Worm (Caenorhabditis elegans) whole organism, L4 larva: Measurements from ENCODE around the gene F35C5.1.

Source experiments
- F26F4.8 ChIP-seq: fragments of 200-800 bp; sonication (Bioruptor generic); conservative IDR thresholded peaks from 2 replicates; pipeline ENCODE4 v1.3.6; 2022; ENCODE audit warnings: missing genetic modification characterization, missing compliant biosample characterization
- T26A8.4 ChIP-seq: fragments of 200-800 bp; sonication (Bioruptor generic); IDR thresholded peaks from 2 replicates; pipeline ENCODE4 v1.3.6; 2022; ENCODE audit warnings: missing genetic modification characterization, missing compliant biosample characterization
- Y5F2A.4 ChIP-seq: fragments of 200-800 bp; sonication (Bioruptor generic); optimal IDR thresholded peaks from 2 replicates; lab custom pipeline; 2018; ENCODE audit warnings: mild to moderate bottlenecking, missing genetic modification characterization, missing compliant biosample characterization
- aha-1 ChIP-seq: fragments of 150-350 bp; peaks from one replicate; lab custom pipeline; 2014; ENCODE audit warnings: missing biosample characterization, missing genetic modification characterization
- aly-2 ChIP-seq: sonication (generic microtip); optimal IDR thresholded peaks from 2 replicates; lab custom pipeline; 2018; ENCODE audit warnings: missing biosample characterization, missing genetic modification characterization
- arid-1 ChIP-seq: fragments of 200-800 bp; sonication (Bioruptor generic); conservative IDR thresholded peaks from 2 replicates; pipeline ENCODE4 v1.3.6; 2022; ENCODE audit warnings: missing genetic modification reagents, missing genetic modification characterization, missing compliant biosample characterization
- attf-4 ChIP-seq: sonication (generic microtip); optimal IDR thresholded peaks from 3 replicates; lab custom pipeline; 2017; ENCODE audit warnings: missing biosample characterization, missing genetic modification characterization
- ceh-20 ChIP-seq: fragments of 200-800 bp; sonication (Bioruptor generic); IDR thresholded peaks from 2 replicates; pipeline ENCODE4 v1.3.6; 2022; ENCODE audit warnings: missing genetic modification reagents, missing genetic modification characterization, missing compliant biosample characterization
- ctbp-1 ChIP-seq: fragments of 200-800 bp; sonication (Bioruptor generic); IDR thresholded peaks from 2 replicates; pipeline ENCODE4 v1.3.6; 2022; ENCODE audit warnings: missing genetic modification reagents, missing genetic modification characterization, missing compliant biosample characterization
- daf-12 ChIP-seq: fragments of 150-350 bp; optimal IDR thresholded peaks from 2 replicates; lab custom pipeline; 2014; ENCODE audit warnings: missing biosample characterization, missing genetic modification reagents, missing genetic modification characterization
- daf-16 ChIP-seq, 3 experiments: sonication (generic microtip); optimal IDR thresholded peaks; 2 replicates each; lab custom pipeline; 2016 to 2017; ENCODE audit warnings: missing genetic modification characterization in 3 of 3, missing genetic modification reagents in 3 of 3, mild to moderate bottlenecking in 2 of 3, missing compliant biosample characterization in 2 of 3, missing biosample characterization in 1 of 3, moderate library complexity in 1 of 3
- daf-19 ChIP-seq: fragments of 200-800 bp; sonication (Bioruptor generic); conservative IDR thresholded peaks from 2 replicates; pipeline ENCODE4 v1.3.6; 2022; ENCODE audit warnings: missing genetic modification characterization, missing compliant biosample characterization
- dmd-6 ChIP-seq: fragments of 200-800 bp; sonication (Bioruptor generic); IDR thresholded peaks from 2 replicates; pipeline ENCODE4 v1.3.6; 2022; ENCODE audit warnings: missing genetic modification reagents, missing genetic modification characterization, missing compliant biosample characterization
- dmd-8 ChIP-seq: fragments of 200-800 bp; sonication (Bioruptor generic); IDR thresholded peaks from 2 replicates; pipeline ENCODE4 v1.3.6; 2022; ENCODE audit warnings: missing genetic modification characterization, missing compliant biosample characterization
- duxl-1 ChIP-seq: sonication (generic microtip); optimal IDR thresholded peaks from 2 replicates; lab custom pipeline; 2016; ENCODE audit warnings: mild to moderate bottlenecking, missing genetic modification characterization, moderate library complexity, missing compliant biosample characterization; ENCODE audit not compliant: poor library complexity
- dve-1 ChIP-seq: sonication (generic microtip); optimal IDR thresholded peaks from 2 replicates; lab custom pipeline; 2017; ENCODE audit warnings: antibody characterized with exemption, mild to moderate bottlenecking, missing genetic modification characterization, missing compliant biosample characterization; ENCODE audit not compliant: insufficient read depth
- fkh-10 ChIP-seq: fragments of 150-350 bp; optimal IDR thresholded peaks from 2 replicates; lab custom pipeline; 2014; ENCODE audit warnings: missing biosample characterization, missing genetic modification reagents, missing genetic modification characterization
- fos-1 ChIP-seq: fragments of 150-350 bp; optimal IDR thresholded peaks from 2 replicates; lab custom pipeline; 2014; ENCODE audit warnings: missing biosample characterization, missing genetic modification characterization
- hlh-11 ChIP-seq: fragments of 200-800 bp; sonication (Bioruptor generic); optimal IDR thresholded peaks from 2 replicates; lab custom pipeline; 2018; ENCODE audit warnings: mild to moderate bottlenecking, missing genetic modification characterization, missing compliant biosample characterization
- hmg-1.1 ChIP-seq: fragments of 200-800 bp; sonication (Bioruptor generic); IDR thresholded peaks from 2 replicates; pipeline ENCODE4 v1.3.6; 2022; ENCODE audit warnings: missing genetic modification reagents, missing genetic modification characterization, missing compliant biosample characterization
- jun-1 ChIP-seq: fragments of 150-350 bp; optimal IDR thresholded peaks from 2 replicates; lab custom pipeline; 2014; ENCODE audit warnings: missing biosample characterization, missing genetic modification reagents, missing genetic modification characterization
- lin-13 ChIP-seq: fragments of 150-350 bp; optimal IDR thresholded peaks from 2 replicates; lab custom pipeline; 2014; ENCODE audit warnings: missing biosample characterization, missing genetic modification reagents, missing genetic modification characterization
- lin-38 ChIP-seq: fragments of 200-800 bp; sonication (Bioruptor generic); IDR thresholded peaks from 2 replicates; pipeline ENCODE4 v1.3.6; 2022; ENCODE audit warnings: missing genetic modification reagents, missing genetic modification characterization, missing compliant biosample characterization
- lsy-2 ChIP-seq, 2 experiments: fragments of 150-350 bp in 1 of 2; sonication (generic microtip) in 1 of 2; optimal IDR thresholded peaks; 2 replicates each; lab custom pipeline; 2014 to 2017; ENCODE audit warnings: missing biosample characterization in 2 of 2, missing genetic modification characterization in 2 of 2
- mes-2 ChIP-seq: sonication (generic microtip); optimal IDR thresholded peaks from 2 replicates; lab custom pipeline; 2016; ENCODE audit warnings: missing genotype, mild to moderate bottlenecking, missing genetic modification characterization, missing compliant biosample characterization; ENCODE audit not compliant: poor library complexity, severe bottlenecking
- mxl-3 ChIP-seq: fragments of 200-800 bp; sonication (Bioruptor generic); optimal IDR thresholded peaks from 2 replicates; lab custom pipeline; 2018; ENCODE audit warnings: mild to moderate bottlenecking, missing genetic modification characterization, missing compliant biosample characterization
- nhr-10 ChIP-seq: fragments of 150-350 bp; optimal IDR thresholded peaks from 2 replicates; lab custom pipeline; 2014; ENCODE audit warnings: missing biosample characterization, missing genetic modification characterization
- nhr-111 ChIP-seq: fragments of 200-800 bp; sonication (Bioruptor generic); optimal IDR thresholded peaks from 2 replicates; lab custom pipeline; 2018; ENCODE audit warnings: mild to moderate bottlenecking, missing genetic modification characterization, missing compliant biosample characterization
- nhr-237 ChIP-seq: sonication (generic microtip); optimal IDR thresholded peaks from 2 replicates; lab custom pipeline; 2017; ENCODE audit warnings: missing biosample characterization, missing genetic modification characterization
- nhr-28 ChIP-seq: fragments of 150-350 bp; optimal IDR thresholded peaks from 2 replicates; lab custom pipeline; 2014; ENCODE audit warnings: missing biosample characterization, missing genetic modification characterization
- nhr-41 ChIP-seq: fragments of 200-800 bp; sonication (Bioruptor generic); IDR thresholded peaks from 2 replicates; pipeline ENCODE4 v1.3.6; 2022; ENCODE audit warnings: missing genetic modification reagents, missing genetic modification characterization, missing compliant biosample characterization
- nhr-42 ChIP-seq: fragments of 200-800 bp; sonication (Bioruptor generic); IDR thresholded peaks from 2 replicates; pipeline ENCODE4 v1.3.6; 2022; ENCODE audit warnings: missing genetic modification characterization, missing compliant biosample characterization
- nhr-48 ChIP-seq: sonication (generic microtip); optimal IDR thresholded peaks from 2 replicates; lab custom pipeline; 2016; ENCODE audit warnings: mild to moderate bottlenecking, missing genetic modification characterization, missing compliant biosample characterization
- nhr-6 ChIP-seq: fragments of 150-350 bp; optimal IDR thresholded peaks from 2 replicates; lab custom pipeline; 2014; ENCODE audit warnings: missing biosample characterization, missing genetic modification characterization
- nhr-76 ChIP-seq: fragments of 150-350 bp; optimal IDR thresholded peaks from 2 replicates; lab custom pipeline; 2014; ENCODE audit warnings: missing biosample characterization, missing genetic modification characterization
- pha-4 ChIP-seq, 2 experiments: fragments of 150-350 bp in 1 of 2; fragments of 200-800 bp in 1 of 2; sonication (Bioruptor generic) in 1 of 2; IDR thresholded peaks in 1 of 2; optimal IDR thresholded peaks in 1 of 2; 2 replicates each; pipeline versions ENCODE4 v1.3.6 to Lab custom; 2014 to 2022; ENCODE audit warnings: missing genetic modification characterization in 2 of 2, missing genetic modification reagents in 2 of 2, missing biosample characterization in 1 of 2, missing compliant biosample characterization in 1 of 2
- php-3 ChIP-seq: fragments of 200-800 bp; sonication (Bioruptor generic); IDR thresholded peaks from 2 replicates; pipeline ENCODE4 v1.3.6; 2022; ENCODE audit warnings: missing genetic modification reagents, missing genetic modification characterization, missing compliant biosample characterization
- pqm-1 ChIP-seq: sonication (generic microtip); optimal IDR thresholded peaks from 2 replicates; lab custom pipeline; 2017; ENCODE audit warnings: missing biosample characterization, missing genetic modification characterization
- sdz-12 ChIP-seq: fragments of 200-800 bp; sonication (Bioruptor generic); optimal IDR thresholded peaks from 2 replicates; lab custom pipeline; 2018; ENCODE audit warnings: mild to moderate bottlenecking, missing genetic modification characterization, missing compliant biosample characterization
- set-16 ChIP-seq: fragments of 200-800 bp; sonication (Bioruptor generic); IDR thresholded peaks from 2 replicates; pipeline ENCODE4 v1.3.6; 2022; ENCODE audit warnings: missing genetic modification reagents, missing genetic modification characterization, missing compliant biosample characterization
- snpc-4 ChIP-seq: fragments of 150-350 bp; optimal IDR thresholded peaks from 2 replicates; lab custom pipeline; 2014; ENCODE audit warnings: missing biosample characterization, missing genetic modification characterization
- spr-1 ChIP-seq: sonication (generic microtip); optimal IDR thresholded peaks from 2 replicates; lab custom pipeline; 2016; ENCODE audit warnings: mild to moderate bottlenecking, missing genetic modification characterization, missing compliant biosample characterization
- spr-3 ChIP-seq: fragments of 200-800 bp; sonication (Bioruptor generic); optimal IDR thresholded peaks from 2 replicates; lab custom pipeline; 2018; ENCODE audit warnings: mild to moderate bottlenecking, missing genetic modification characterization, missing compliant biosample characterization
- tra-1 ChIP-seq: fragments of 200-800 bp; sonication (Bioruptor generic); IDR thresholded peaks from 2 replicates; pipeline ENCODE4 v1.3.6; 2022; ENCODE audit warnings: missing genetic modification reagents, missing genetic modification characterization, missing compliant biosample characterization
- unc-62 ChIP-seq, 3 experiments: fragments of 150-350 bp in 1 of 3; sonication (generic microtip); optimal IDR thresholded peaks in 2 of 3; peaks in 1 of 3; 1 replicate in 1 of 3; 2 replicates in 2 of 3; lab custom pipeline; 2014 to 2017; ENCODE audit warnings: missing biosample characterization in 3 of 3, missing genetic modification characterization in 3 of 3, missing genetic modification reagents in 3 of 3, missing genotype in 1 of 3
- zip-11 ChIP-seq: fragments of 200-800 bp; sonication (Bioruptor generic); IDR thresholded peaks from 2 replicates; pipeline ENCODE4 v1.3.6; 2022; ENCODE audit warnings: missing genetic modification characterization, missing compliant biosample characterization
- ztf-7 ChIP-seq: fragments of 150-350 bp; optimal IDR thresholded peaks from 2 replicates; lab custom pipeline; 2014; ENCODE audit warnings: missing biosample characterization, missing genetic modification characterization

F35C5.1 gene

DNA sequence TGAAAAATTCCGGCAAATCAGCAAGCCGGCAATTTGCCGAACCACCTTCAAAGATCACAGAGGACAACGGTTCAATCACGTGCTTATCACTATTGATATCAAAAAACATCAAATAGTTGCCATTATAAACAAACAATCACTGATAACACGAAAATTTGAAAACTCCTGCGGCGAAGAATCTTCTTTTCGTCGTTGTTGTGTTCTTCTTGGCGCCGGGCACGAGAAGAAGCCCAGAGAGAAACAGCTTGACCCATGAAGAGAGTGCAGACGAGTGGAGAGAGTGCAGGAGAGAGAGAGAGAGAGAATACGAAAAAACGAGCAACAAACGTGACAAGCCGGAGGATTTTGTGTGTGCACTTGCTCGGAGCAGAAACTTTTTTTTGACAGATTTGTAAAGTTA lies 1.9 kb upstream of the F35C5.1 start (continued):
- TF ChIP-seq pha-4 (GFP tag; IDR thresholded peaks at IDR 0.05; lab: Robert Waterston, UW) (peak; percentile 45; the same call in 1 of the 2 replicates), pha-4 (tag; optimal IDR thresholded peaks at IDR 0.05; lab: Kevin White, UChicago) (no peak), spr-3 (GFP tag; lab: Kevin White, UChicago) (no peak), jun-1 (tag; lab: Kevin White, UChicago) (no peak), nhr-237 (tag; lab: Kevin White, UChicago) (no peak), nhr-10 (tag; lab: Kevin White, UChicago) (peak; percentile 56), lsy-2 (tag; optimal IDR thresholded peaks at IDR 0.05; lab: Kevin White, UChicago) (peak in 1 of 2 experiments; percentile 61), snpc-4 (tag; lab: Kevin White, UChicago) (no peak), set-16 (GFP tag; lab: Robert Waterston, UW) (peak; percentile 33), nhr-48 (tag; lab: Kevin White, UChicago) (peak; percentile 62), mxl-3 (GFP tag; lab: Kevin White, UChicago) (no peak), nhr-76 (tag; lab: Kevin White, UChicago) (no peak), T26A8.4 (0 out of 2 replicates have a peak, but pooled peaks have one; percentile 44), hmg-1.1 (GFP tag; lab: Robert Waterston, UW) (peak; percentile 45; the same call in 1 of the 2 replicates), aha-1 (tag; lab: Kevin White, UChicago) (peak; percentile 98), duxl-1 (tag; lab: Kevin White, UChicago) (no peak), nhr-41 (GFP tag; lab: Robert Waterston, UW) (0 out of 2 replicates have a peak, but pooled peaks have one; percentile 41), fos-1 (tag; lab: Kevin White, UChicago) (no peak), dve-1 (tag; lab: Kevin White, UChicago) (peak; percentile 92), tra-1 (GFP tag; lab: Robert Waterston, UW) (peak; percentile 85)
- TF ChIP-seq, all 104 proteins: peak for 34

DNA sequence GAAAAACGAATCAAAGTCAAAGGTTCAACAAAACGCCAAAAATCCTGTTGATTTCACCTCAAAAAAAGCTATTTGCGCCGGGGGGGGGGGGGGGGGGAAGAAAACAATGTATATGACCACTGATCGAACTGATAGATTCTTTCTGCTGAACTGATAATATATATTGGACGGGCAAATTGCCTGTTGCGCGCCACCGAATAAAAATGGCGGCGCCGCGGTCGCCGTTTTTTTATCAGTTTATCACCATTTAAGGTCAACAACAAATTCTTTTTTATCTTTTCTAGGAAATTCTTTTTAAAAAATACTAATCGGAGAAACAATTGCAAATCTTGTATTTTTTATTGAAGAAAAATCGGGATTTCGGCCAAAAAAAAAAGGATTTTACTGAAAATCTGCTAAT lies 846 bp upstream of the F35C5.1 start:
- TF ChIP-seq fkh-10 (GFP tag; lab: Kevin White, UChicago): no peak
- TF ChIP-seq sdz-12 (GFP tag; lab: Kevin White, UChicago): no peak
- no peak for TF ChIP-seq zip-11 (GFP tag; lab: Robert Waterston, UW)
- no peak for TF ChIP-seq ztf-7 (tag; lab: Kevin White, UChicago)
- TF ChIP-seq nhr-28 (tag; lab: Kevin White, UChicago): peak; percentile 39
- no peak for TF ChIP-seq Y5F2A.4 (GFP tag; lab: Kevin White, UChicago)
- TF ChIP-seq nhr-42 (GFP tag; lab: Robert Waterston, UW): no peak
- no peak for TF ChIP-seq nhr-10 (tag; lab: Kevin White, UChicago)
- TF ChIP-seq ceh-20 (GFP tag; lab: Robert Waterston, UW): no peak
- TF ChIP-seq dmd-8 (GFP tag; lab: Robert Waterston, UW): no peak
- TF ChIP-seq mes-2 (tag; lab: Kevin White, UChicago): no peak
- TF ChIP-seq fos-1 (tag; lab: Kevin White, UChicago): no peak
- no peak for TF ChIP-seq attf-4
- TF ChIP-seq pqm-1 (tag; lab: Kevin White, UChicago): peak; percentile 78
- TF ChIP-seq daf-19 (GFP tag; lab: Robert Waterston, UW): no peak
- TF ChIP-seq aha-1 (tag; lab: Kevin White, UChicago): peak; percentile 18
- no peak for TF ChIP-seq F26F4.8 (GFP tag; lab: Robert Waterston, UW)
- peak; percentile 73 for TF ChIP-seq hlh-11 (tag; lab: Kevin White, UChicago)
- no peak for TF ChIP-seq nhr-111 (GFP tag; lab: Kevin White, UChicago)
- TF ChIP-seq daf-12 (tag; lab: Kevin White, UChicago): no peak
- no peak for TF ChIP-seq spr-1 (tag; lab: Kevin White, UChicago)
- TF ChIP-seq aly-2 (tag; lab: Kevin White, UChicago): no peak
- peak; percentile 67 for TF ChIP-seq php-3 (GFP tag; lab: Robert Waterston, UW)
- peak; percentile 78 for TF ChIP-seq dmd-6
- no peak for TF ChIP-seq daf-16 (GFP tag; optimal IDR thresholded peaks at IDR 0.05; lab: Kevin White, UChicago)
- TF ChIP-seq daf-16 (tag; optimal IDR thresholded peaks at IDR 0.05; lab: Kevin White, UChicago): peak; percentile 85
- no peak for TF ChIP-seq ctbp-1 (GFP tag; lab: Robert Waterston, UW)
- TF ChIP-seq arid-1 (GFP tag; lab: Robert Waterston, UW): no peak
- 0 out of 2 replicates have a peak, but pooled peaks have one; percentile 7 for TF ChIP-seq lin-38 (GFP tag; lab: Robert Waterston, UW)
- no peak for TF ChIP-seq unc-62 (GFP tag; optimal IDR thresholded peaks at IDR 0.05 in 1 of 2; lab: Kevin White, UChicago)
- no peak for TF ChIP-seq unc-62 (tag; optimal IDR thresholded peaks at IDR 0.05; lab: Kevin White, UChicago)
- no peak for TF ChIP-seq nhr-6 (tag; lab: Kevin White, UChicago)
- no peak for TF ChIP-seq lin-13 (GFP tag; lab: Kevin White, UChicago)
- TF ChIP-seq jun-1 (tag; lab: Kevin White, UChicago): no peak
- TF ChIP-seq tra-1 (GFP tag; lab: Robert Waterston, UW): 0 out of 2 replicates have a peak, but pooled peaks have one; percentile 48
- TF ChIP-seq dve-1 (tag; lab: Kevin White, UChicago): peak; percentile 46
- TF ChIP-seq lsy-2 (tag; optimal IDR thresholded peaks at IDR 0.05; lab: Kevin White, UChicago): no peak
